Fruit fly (Drosophila melanogaster): ENCODE measurements around the gene CG6980.
A peak's percentile ranks its signal among the peaks of the same experiment; 100 is the strongest.

dm6 chr3R:24813637-24814301, 6.3 kb downstream of the CG6980 start, which contains the start of the genes lili and CG34150:
- TF ChIP-seq lbe (GFP tag; optimal IDR thresholded peaks at IDR 0.05) (peak; percentile 32), slou (GFP tag; optimal IDR thresholded peaks at IDR 0.05) (peak; percentile 48), zfh2 (GFP tag; optimal IDR thresholded peaks at IDR 0.05) (peak; percentile 64)

Measured in whole organism, embryonic.